Fruit fly (Drosophila melanogaster) Kc167 (cell line): Measurements from ENCODE around the gene wnd.

Experiments used
- Myc ChIP-seq: fragments of >200 bp; optimal IDR thresholded peaks from 2 replicates; lab custom pipeline; 2017; ENCODE audit warnings: missing external identifiers
- Sin3A ChIP-seq: fragments of >200 bp; optimal IDR thresholded peaks from 2 replicates; lab custom pipeline; 2018; ENCODE audit warnings: missing external identifiers
- h ChIP-seq: fragments of >200 bp; optimal IDR thresholded peaks from 3 replicates; lab custom pipeline; 2018; ENCODE audit warnings: missing external identifiers
- insv ChIP-seq: fragments of >200 bp; optimal IDR thresholded peaks from 3 replicates; lab custom pipeline; 2018; ENCODE audit warnings: missing external identifiers
- psq ChIP-seq: fragments of >200 bp; optimal IDR thresholded peaks from 2 replicates; lab custom pipeline; 2017; ENCODE audit warnings: missing external identifiers
- ttk ChIP-seq: sonication (Bioruptor generic); optimal IDR thresholded peaks from 2 replicates; lab custom pipeline; 2017; ENCODE audit warnings: missing external identifiers

Gene wnd

DNA sequence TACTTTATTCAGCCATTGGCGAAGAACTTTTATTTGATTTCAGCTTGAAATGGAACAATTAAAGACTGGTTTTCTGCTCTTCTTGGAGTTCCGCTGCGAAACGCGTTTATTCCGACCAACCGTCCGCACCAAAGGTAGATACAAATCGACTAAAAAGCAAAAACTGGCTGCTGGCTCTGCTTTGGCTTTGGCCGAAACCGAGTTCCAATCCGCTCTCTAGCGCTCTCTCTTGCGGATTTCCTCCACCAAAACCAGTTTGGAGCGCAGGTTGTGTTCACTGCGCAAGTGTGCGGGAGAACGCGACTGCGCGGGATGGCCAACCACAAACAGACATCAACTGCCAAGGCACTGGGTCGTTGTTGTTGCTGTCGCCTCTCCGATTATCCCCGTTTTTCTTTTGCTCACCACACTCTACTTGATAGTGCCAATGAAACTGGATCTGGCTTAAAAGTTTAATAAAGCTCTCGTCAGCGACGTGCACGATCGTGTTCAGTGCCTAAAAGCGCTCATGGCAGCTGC lies at the start of gene wnd:
TSS of gene wnd (minus strand) at position 306 of the 519 bp plus-strand sequence.
- no peak for TF ChIP-seq insv
- no peak for TF ChIP-seq Sin3A
- no peak for TF ChIP-seq Myc (lab: Kevin White, UChicago)
- no peak for TF ChIP-seq psq (lab: Kevin White, UChicago)
- no peak for TF ChIP-seq h (lab: Kevin White, UChicago)

DNA sequence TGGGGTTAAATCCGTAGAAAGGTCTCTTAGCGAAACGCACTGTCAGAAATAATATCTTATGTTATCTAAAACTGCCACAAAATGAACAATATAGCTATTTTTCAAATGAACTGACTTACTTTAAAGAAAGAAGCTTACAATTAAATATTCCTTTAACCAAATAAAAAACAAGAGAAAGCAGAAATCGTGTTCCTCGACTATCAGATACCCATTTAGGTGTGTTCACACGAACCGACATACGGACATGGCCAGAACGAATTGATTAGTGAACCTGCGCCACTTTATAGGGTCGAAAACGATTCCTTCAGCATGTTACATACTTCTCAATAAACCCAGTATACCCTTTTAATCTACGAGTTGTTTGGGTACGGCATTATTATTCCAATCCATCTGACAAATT lies 47.9 kb upstream of the wnd start:
- TF ChIP-seq Sin3A (no peak), Myc (lab: Kevin White, UChicago) (no peak), insv (no peak), ttk (no peak), h (lab: Kevin White, UChicago) (no peak), psq (lab: Kevin White, UChicago) (no peak)

DNA sequence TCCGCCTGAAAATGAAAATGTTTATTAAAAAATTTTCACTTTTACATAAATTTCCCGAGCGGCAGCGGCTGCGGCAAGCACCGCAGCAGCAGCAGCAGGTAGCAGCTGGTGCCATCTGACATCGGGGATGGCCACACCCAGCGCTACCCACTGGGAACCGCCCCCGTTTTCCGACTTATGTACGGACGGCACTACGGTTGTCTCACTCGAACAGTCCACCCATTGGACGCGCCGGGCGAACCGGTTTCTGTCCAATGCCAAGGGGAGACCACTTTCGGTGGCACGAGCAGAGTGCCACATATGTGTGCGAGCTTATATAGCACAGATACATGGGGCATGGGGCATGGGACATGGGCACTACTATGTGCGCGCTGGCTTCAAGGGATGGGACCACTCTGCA lies 47.3 kb upstream of the wnd start:
- TF ChIP-seq h (lab: Kevin White, UChicago) (no peak), insv (no peak), ttk (no peak), psq (lab: Kevin White, UChicago) (no peak), Sin3A (no peak), Myc (lab: Kevin White, UChicago) (no peak)

DNA sequence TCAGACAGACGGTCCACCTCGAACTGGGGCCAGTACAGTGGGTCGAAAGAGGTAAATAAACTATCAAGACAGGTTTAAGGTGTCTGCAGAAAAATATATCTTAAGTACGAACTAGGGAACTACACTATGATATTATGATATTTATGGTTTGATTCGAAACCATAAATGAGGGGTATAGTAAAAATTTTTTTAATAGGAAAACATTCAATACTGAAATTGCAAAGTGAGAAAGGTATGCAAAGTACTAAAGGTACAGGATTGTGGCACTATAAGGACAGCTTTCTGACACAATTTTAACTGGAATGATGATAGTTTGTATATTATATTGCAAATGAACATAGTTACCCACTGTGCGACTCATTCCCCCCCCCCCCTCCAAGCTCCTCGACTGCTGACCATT lies 40.5 kb upstream of the wnd start:
- TF ChIP-seq insv = no peak
- TF ChIP-seq Sin3A = no peak
- no peak for TF ChIP-seq psq (lab: Kevin White, UChicago)
- TF ChIP-seq Myc (lab: Kevin White, UChicago) = no peak
- no peak for TF ChIP-seq h (lab: Kevin White, UChicago)
- no peak for TF ChIP-seq ttk

DNA sequence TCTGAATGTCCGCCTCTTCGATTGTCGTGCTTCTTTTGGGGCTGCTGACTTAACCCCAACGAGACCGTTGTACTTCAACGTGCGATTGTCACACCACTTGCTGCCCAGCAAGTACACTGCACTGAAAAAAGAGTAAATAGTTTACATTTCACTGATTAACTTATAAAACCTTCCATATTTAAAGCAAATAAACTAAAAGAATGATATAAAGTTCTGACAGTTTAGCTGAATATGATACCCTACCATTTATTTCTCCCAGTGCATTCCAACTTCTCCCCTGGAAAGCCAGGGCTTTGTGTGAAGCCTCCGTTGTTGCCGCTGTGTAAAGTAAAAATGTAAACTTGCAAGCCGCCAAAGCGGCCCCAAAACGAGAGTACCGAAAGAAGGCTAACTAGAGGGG lies 38.7 kb upstream of the wnd start:
- TF ChIP-seq Myc (lab: Kevin White, UChicago) (no peak), psq (lab: Kevin White, UChicago) (no peak), ttk (no peak), Sin3A (no peak), insv (no peak), h (lab: Kevin White, UChicago) (no peak)

dm6 chr3L:19670492-19670891 lies 34.9 kb upstream of the wnd start:
- TF ChIP-seq Myc (lab: Kevin White, UChicago) (no peak), psq (lab: Kevin White, UChicago) (no peak), ttk (no peak), h (lab: Kevin White, UChicago) (no peak)

dm6 chr3L:19665059-19665626 lies 29.6 kb upstream of the wnd start:
- TF ChIP-seq h (lab: Kevin White, UChicago) (no peak), insv (no peak), Sin3A (no peak), ttk (no peak), psq (lab: Kevin White, UChicago) (no peak), Myc (lab: Kevin White, UChicago) (no peak)

DNA sequence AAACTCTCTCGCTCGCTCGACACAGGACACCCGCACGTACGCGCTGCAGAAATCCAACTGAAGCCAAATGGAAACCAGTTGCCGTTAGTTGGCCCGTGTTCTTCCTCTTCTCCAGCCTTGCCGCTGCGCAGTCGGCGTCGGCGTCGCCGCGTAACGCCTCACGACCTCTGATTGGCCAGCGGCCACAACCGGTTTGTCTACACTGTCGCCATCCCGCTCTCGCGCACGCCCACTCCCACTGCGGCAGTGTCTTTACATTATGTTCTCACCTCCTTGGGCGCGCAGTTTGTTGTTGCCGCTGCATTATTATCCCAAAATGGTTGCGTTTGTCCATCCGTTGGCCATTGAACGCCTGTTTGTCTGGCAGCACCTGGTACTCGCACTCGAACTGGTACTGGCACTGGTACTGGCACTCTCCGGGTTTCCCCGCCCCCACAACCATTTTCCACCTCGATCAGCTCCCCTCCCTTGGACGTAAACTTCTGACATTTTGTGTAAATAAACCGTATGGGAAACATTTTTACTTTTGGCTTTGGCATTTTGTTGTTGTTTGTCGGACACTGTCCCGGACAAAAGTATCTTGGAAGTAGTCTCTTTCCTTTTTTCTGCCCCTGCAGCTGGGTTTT lies 28.1 kb upstream of the wnd start, which contains the start of gene tey:
TSS of gene tey (minus strand) at position 500 of the 626 bp plus-strand sequence.
- TF ChIP-seq psq (lab: Kevin White, UChicago) = no peak
- TF ChIP-seq ttk = no peak
- TF ChIP-seq Myc (lab: Kevin White, UChicago) = no peak
- no peak for TF ChIP-seq Sin3A
- no peak for TF ChIP-seq insv
- no peak for TF ChIP-seq h (lab: Kevin White, UChicago)

DNA sequence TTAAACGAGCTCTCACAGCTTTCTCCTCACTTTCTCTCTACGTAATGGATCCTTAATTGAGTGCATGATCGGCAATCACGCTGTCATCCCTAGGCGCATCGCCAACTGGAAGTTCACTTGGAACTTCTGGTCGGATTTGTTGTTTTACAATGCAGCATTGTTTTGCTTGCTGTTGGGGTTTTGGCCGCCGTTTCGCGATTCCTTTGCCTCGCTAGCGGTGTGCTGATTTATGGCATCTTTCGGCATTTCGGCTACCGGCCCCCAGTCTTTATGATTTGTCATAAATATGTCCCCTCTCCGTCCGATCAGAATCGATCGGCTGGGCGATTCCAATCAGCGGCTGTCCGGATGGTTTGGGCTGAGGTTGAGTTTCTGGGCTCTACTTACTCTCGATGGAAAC lies 27.3 kb upstream of the wnd start:
- TF ChIP-seq psq (lab: Kevin White, UChicago) (no peak), Sin3A (no peak), insv (no peak), h (lab: Kevin White, UChicago) (no peak), Myc (lab: Kevin White, UChicago) (no peak)

DNA sequence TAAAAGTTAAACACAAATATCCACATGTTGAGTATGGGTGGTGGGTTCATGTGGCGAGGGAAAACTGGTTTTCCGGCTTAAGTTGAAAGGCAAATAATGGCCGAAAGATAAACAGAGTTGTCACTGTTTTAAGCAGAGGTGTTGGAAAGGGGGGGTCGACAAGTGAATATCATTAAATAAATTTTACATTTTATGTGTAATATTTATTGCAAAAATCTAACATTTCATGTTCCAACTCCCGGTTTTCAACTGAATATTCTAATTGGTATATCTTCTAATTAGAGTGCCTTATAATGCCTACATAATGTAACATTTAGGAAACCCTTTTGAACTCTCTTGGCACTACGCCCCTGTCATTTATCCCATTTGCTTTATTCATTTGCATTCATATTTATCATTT lies 20.3 kb upstream of the wnd start:
- no peak for TF ChIP-seq psq (lab: Kevin White, UChicago)
- TF ChIP-seq insv = no peak
- no peak for TF ChIP-seq Myc (lab: Kevin White, UChicago)
- no peak for TF ChIP-seq ttk
- no peak for TF ChIP-seq Sin3A
- TF ChIP-seq h (lab: Kevin White, UChicago) = no peak

DNA sequence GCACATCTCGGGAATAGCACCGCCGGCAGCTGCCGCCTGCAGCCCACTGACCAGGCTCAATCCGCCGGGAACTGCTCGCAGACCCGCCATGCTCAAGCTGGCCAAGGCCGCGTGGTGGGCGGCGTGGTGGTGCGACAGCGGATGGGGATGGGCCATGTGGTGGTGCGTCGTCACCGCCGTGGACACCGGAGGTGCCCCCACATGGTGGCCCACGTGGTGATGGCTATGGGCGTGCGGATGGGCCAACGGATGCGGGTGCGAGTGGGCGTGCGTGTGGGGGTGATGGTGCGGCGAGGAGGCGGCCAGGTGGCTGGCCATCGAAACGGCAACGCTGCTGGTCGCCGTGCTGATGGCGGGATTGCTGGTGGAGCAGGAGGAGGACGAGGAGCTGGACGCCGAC lies 17.9 kb upstream of the wnd start:
- no peak for TF ChIP-seq ttk
- no peak for TF ChIP-seq Myc (lab: Kevin White, UChicago)
- TF ChIP-seq h (lab: Kevin White, UChicago) = no peak
- TF ChIP-seq insv = no peak
- no peak for TF ChIP-seq psq (lab: Kevin White, UChicago)
- TF ChIP-seq Sin3A = no peak

DNA sequence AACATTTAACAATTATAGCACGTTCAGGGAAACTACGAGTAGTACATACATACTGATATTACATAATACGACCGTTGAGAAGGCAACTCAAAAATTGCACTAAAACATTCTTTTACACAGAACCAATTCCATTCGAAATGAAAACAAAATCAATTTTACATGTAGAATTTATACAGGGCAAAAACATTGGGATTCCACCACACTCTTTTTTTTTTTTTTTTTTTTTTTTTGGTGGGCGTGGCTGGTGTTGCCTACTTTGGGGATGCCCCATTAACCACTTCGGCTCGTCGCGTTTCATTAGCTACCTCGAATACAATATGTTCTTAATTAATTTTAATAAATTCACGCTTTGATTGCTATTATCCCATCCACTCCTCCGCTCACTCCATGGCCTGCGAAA lies 15.0 kb upstream of the wnd start:
- no peak for TF ChIP-seq psq (lab: Kevin White, UChicago)
- no peak for TF ChIP-seq h (lab: Kevin White, UChicago)
- TF ChIP-seq ttk = no peak
- TF ChIP-seq Sin3A = no peak
- no peak for TF ChIP-seq insv
- no peak for TF ChIP-seq Myc (lab: Kevin White, UChicago)

- TF ChIP-seq Sin3A (no peak), psq (lab: Kevin White, UChicago) (no peak), insv (no peak), h (lab: Kevin White, UChicago) (no peak), ttk (no peak), Myc (lab: Kevin White, UChicago) (no peak)
These were observed 14.5 kb upstream of the wnd start for dm6 chr3L:19650121-19650520.
